Fruit fly (Drosophila melanogaster) whole organism, pupa: Measurements from ENCODE around the gene CG3857.
A peak's percentile ranks its signal among the peaks of the same experiment; 100 is the strongest.

Experiments used
- CG12605 ChIP-seq: fragments of 200-800 bp; sonication (Bioruptor generic); IDR thresholded peaks from 2 replicates; pipeline ENCODE4 v1.3.6; 2022; ENCODE audit warnings: missing biosample characterization, missing genetic modification characterization
- CG13204 ChIP-seq: fragments of 200-800 bp; sonication (Bioruptor generic); optimal IDR thresholded peaks from 2 replicates; lab custom pipeline; 2018; ENCODE audit warnings: missing biosample characterization, mild to moderate bottlenecking, missing genetic modification characterization, moderate library complexity
- CG15710 ChIP-seq: fragments of 200-800 bp; sonication (Bioruptor generic); optimal IDR thresholded peaks from 2 replicates; lab custom pipeline; 2018; ENCODE audit warnings: missing biosample characterization, mild to moderate bottlenecking, missing genetic modification characterization, moderate library complexity
- CG17806 ChIP-seq: fragments of 200-800 bp; sonication (Bioruptor generic); optimal IDR thresholded peaks from 2 replicates; lab custom pipeline; 2018; ENCODE audit warnings: missing biosample characterization, mild to moderate bottlenecking, missing genetic modification characterization, moderate library complexity
- CG32121 ChIP-seq: fragments of 200-800 bp; sonication (Bioruptor generic); IDR thresholded peaks from 2 replicates; pipeline ENCODE4 v1.3.6; 2022; ENCODE audit warnings: missing biosample characterization, missing genetic modification characterization
- CG34367 ChIP-seq: fragments of 200-800 bp; sonication (Bioruptor generic); optimal IDR thresholded peaks from 2 replicates; lab custom pipeline; 2018; ENCODE audit warnings: missing biosample characterization, mild to moderate bottlenecking, missing genetic modification characterization
- CG4496 ChIP-seq: fragments of 200-800 bp; sonication (Bioruptor generic); IDR thresholded peaks from 3 replicates; pipeline ENCODE4 v1.3.6; 2022; ENCODE audit warnings: missing biosample characterization, missing genetic modification characterization
- CG8159 ChIP-seq: fragments of 200-800 bp; sonication (Bioruptor generic); optimal IDR thresholded peaks from 3 replicates; lab custom pipeline; 2018; ENCODE audit warnings: missing biosample characterization, mild to moderate bottlenecking, missing genetic modification characterization, moderate library complexity
- CG9948 ChIP-seq: fragments of 200-800 bp; sonication (Bioruptor generic); optimal IDR thresholded peaks from 2 replicates; lab custom pipeline; 2018; ENCODE audit warnings: missing biosample characterization, mild to moderate bottlenecking, missing genetic modification characterization, moderate library complexity
- Ets98B ChIP-seq: fragments of 200-800 bp; sonication (Bioruptor generic); IDR thresholded peaks from 2 replicates; pipeline ENCODE4 v1.3.6; 2022; ENCODE audit warnings: missing biosample characterization, missing genetic modification characterization
- Pif1A ChIP-seq: fragments of 200-800 bp; sonication (Bioruptor generic); optimal IDR thresholded peaks from 3 replicates; lab custom pipeline; 2016; ENCODE audit warnings: missing biosample characterization, missing genetic modification characterization
- Pif1B ChIP-seq: fragments of 200-800 bp; sonication (Bioruptor generic); optimal IDR thresholded peaks from 3 replicates; lab custom pipeline; 2016; ENCODE audit warnings: missing biosample characterization, missing genetic modification characterization
- fd96Ca ChIP-seq: fragments of 200-800 bp; sonication (Bioruptor generic); IDR thresholded peaks from 3 replicates; pipeline ENCODE4 v1.3.6; 2022; ENCODE audit warnings: missing biosample characterization, missing genetic modification characterization
- gl ChIP-seq: fragments of 200-800 bp; sonication (Bioruptor generic); optimal IDR thresholded peaks from 2 replicates; lab custom pipeline; 2018; ENCODE audit warnings: missing biosample characterization, mild to moderate bottlenecking, missing genetic modification characterization

DNA sequence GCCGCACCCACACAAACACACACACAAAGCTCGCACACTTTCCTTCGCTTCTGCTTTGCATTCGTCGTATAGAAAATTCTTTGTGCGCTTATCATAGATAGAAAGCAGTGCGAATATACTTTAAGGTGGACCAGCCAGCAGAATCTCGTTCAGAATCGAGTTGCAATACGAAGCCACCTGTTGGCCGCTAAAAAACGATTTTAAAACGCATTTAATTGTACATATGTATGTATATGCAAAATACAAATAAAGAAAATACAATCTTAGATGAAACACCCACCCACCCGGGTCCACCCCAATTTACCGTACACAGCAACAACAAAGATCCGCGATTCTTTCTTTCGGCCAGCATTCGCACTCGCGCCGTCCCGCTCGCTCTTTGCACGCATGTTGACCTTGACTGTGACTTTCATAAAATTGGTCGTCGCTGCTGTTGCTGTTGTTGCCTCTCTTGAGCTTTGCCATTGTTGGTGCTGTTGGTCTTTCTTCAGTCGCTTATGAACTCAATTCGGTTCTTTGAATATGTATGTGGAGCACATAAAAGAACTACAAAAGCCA, 8.7 kb upstream of the CG3857 start:
- TF ChIP-seq CG4496 (GFP tag; lab: Robert Waterston, UW) (peak; percentile 98), Pif1B (peak; percentile 93), fd96Ca (GFP tag; lab: Robert Waterston, UW) (peak; percentile 97), CG34367 (tag; lab: Kevin White, UChicago) (peak; percentile 91), CG8159 (tag; lab: Kevin White, UChicago) (peak; percentile 99), Ets98B (GFP tag; lab: Robert Waterston, UW) (peak; percentile 94), gl (tag; lab: Kevin White, UChicago) (peak; percentile 69), CG9948 (tag; lab: Kevin White, UChicago) (peak; percentile 85), CG32121 (GFP tag; lab: Robert Waterston, UW) (peak; percentile 94), CG15710 (tag; lab: Kevin White, UChicago) (peak; percentile 86), CG12605 (peak; percentile 96), CG13204 (GFP tag; lab: Kevin White, UChicago) (peak; percentile 66), Pif1A (GFP tag; lab: Kevin White, UChicago) (peak; percentile 93), CG17806 (peak; percentile 88)
